Worm (Caenorhabditis elegans) whole organism, midembryonic: ENCODE results near the gene gsr-1.

Experiments used
- T22C8.4 ChIP-seq: fragments of 200-800 bp; sonication (Bioruptor generic); IDR thresholded peaks from 2 replicates; pipeline ENCODE4 v1.3.6; 2022; ENCODE audit warnings: missing genetic modification characterization, missing compliant biosample characterization
- cog-1 ChIP-seq: sonication (generic microtip); optimal IDR thresholded peaks from 2 replicates; lab custom pipeline; 2016; ENCODE audit warnings: missing genetic modification characterization, missing compliant biosample characterization
- flt-1 ChIP-seq: fragments of 200-800 bp; sonication (Bioruptor generic); IDR thresholded peaks from 2 replicates; pipeline ENCODE4 v1.3.6; 2022; ENCODE audit warnings: missing genetic modification characterization, missing compliant biosample characterization
- klf-2 ChIP-seq: fragments of 200-800 bp; sonication (Bioruptor generic); conservative IDR thresholded peaks from 2 replicates; pipeline ENCODE4 v1.3.6; 2022; ENCODE audit warnings: missing genetic modification reagents, missing genetic modification characterization, missing compliant biosample characterization
- med-1 ChIP-seq: sonication (generic microtip); optimal IDR thresholded peaks from 2 replicates; lab custom pipeline; 2017; ENCODE audit warnings: missing genetic modification characterization, mild to moderate bottlenecking, missing compliant biosample characterization, antibody characterized with exemption, missing genetic modification reagents; ENCODE audit not compliant: insufficient read depth
- ref-1 ChIP-seq: fragments of 200-800 bp; sonication (Bioruptor generic); conservative IDR thresholded peaks from 2 replicates; pipeline ENCODE4 v1.3.6; 2022; ENCODE audit warnings: missing genetic modification reagents, missing genetic modification characterization, missing compliant biosample characterization
- tab-1 ChIP-seq: fragments of 200-800 bp; sonication (Bioruptor generic); IDR thresholded peaks from 2 replicates; pipeline ENCODE4 v1.3.6; 2022; ENCODE audit warnings: missing genetic modification characterization, missing compliant biosample characterization
- ztf-23 ChIP-seq: fragments of 200-800 bp; sonication (Bioruptor generic); IDR thresholded peaks from 2 replicates; pipeline ENCODE4 v1.3.6; 2022; ENCODE audit warnings: missing genetic modification reagents, missing genetic modification characterization, missing compliant biosample characterization
- ztf-29 ChIP-seq: fragments of 200-800 bp; sonication (Bioruptor generic); IDR thresholded peaks from 2 replicates; pipeline ENCODE4 v1.3.6; 2022; ENCODE audit warnings: missing genetic modification reagents, missing genetic modification characterization, missing compliant biosample characterization

gsr-1 gene

ce11 chrIII:3650266-3650665 is 441 bp upstream of the gsr-1 start:
- TF ChIP-seq ref-1 (GFP tag; lab: Robert Waterston, UW), result no peak
- no peak for TF ChIP-seq klf-2 (GFP tag; lab: Robert Waterston, UW)
- no peak for TF ChIP-seq T22C8.4
- no peak for TF ChIP-seq ztf-23 (GFP tag; lab: Robert Waterston, UW)
- TF ChIP-seq med-1 (GFP tag; lab: Kevin White, UChicago), result no peak
- no peak for TF ChIP-seq flt-1 (GFP tag; lab: Robert Waterston, UW)

DNA sequence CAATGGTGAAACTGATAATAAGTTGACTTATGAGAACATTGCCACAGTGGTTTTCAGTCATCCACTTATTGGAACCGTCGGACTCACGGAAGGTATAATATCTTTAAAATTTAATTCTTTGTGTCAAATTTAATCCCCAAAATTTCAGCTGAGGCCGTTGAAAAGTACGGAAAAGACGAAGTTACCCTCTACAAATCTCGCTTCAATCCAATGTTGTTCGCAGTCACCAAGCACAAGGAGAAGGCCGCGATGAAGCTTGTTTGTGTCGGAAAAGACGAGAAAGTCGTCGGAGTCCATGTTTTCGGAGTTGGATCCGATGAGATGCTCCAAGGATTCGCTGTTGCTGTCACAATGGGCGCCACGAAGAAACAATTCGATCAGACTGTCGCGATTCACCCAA is 1.7 kb downstream of the gsr-1 start:
- no peak for TF ChIP-seq tab-1 (GFP tag; lab: Robert Waterston, UW)
- TF ChIP-seq ztf-23 (GFP tag; lab: Robert Waterston, UW), result no peak
- TF ChIP-seq flt-1 (GFP tag; lab: Robert Waterston, UW), result no peak
- no peak for TF ChIP-seq cog-1
- TF ChIP-seq ref-1 (GFP tag; lab: Robert Waterston, UW), result no peak
- no peak for TF ChIP-seq klf-2 (GFP tag; lab: Robert Waterston, UW)
- no peak for TF ChIP-seq med-1 (GFP tag; lab: Kevin White, UChicago)
- TF ChIP-seq T22C8.4, result no peak
- TF ChIP-seq ztf-29 (GFP tag; lab: Robert Waterston, UW), result no peak

ce11 chrIII:3652964-3653363 is 2.3 kb downstream of the gsr-1 start:
- TF ChIP-seq ref-1 (GFP tag; lab: Robert Waterston, UW) (no peak), flt-1 (GFP tag; lab: Robert Waterston, UW) (no peak), T22C8.4 (no peak), ztf-23 (GFP tag; lab: Robert Waterston, UW) (no peak), ztf-29 (GFP tag; lab: Robert Waterston, UW) (no peak), cog-1 (no peak), klf-2 (GFP tag; lab: Robert Waterston, UW) (no peak), tab-1 (GFP tag; lab: Robert Waterston, UW) (no peak), med-1 (GFP tag; lab: Kevin White, UChicago) (no peak)

DNA sequence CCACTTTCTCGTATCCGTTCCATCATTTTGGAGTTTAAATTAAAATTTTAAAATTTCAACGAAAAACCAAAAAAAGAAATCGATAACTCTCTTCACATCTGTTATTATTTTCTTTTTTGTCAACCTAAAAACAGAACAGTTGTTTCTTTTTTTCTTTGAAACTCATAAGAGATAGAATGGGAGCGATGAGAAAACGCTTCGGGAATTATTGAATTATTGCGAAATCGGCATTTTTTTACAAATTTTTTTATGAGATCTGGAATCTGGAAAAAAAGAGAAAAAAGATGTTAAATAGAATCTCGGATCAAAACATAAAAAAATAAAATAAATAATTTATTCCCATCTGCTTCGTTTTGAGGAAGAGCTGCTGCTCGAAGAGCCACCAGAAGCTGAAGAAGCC is 6.8 kb downstream of the gsr-1 start, which contains the start of gene C46F11.5:
Gene C46F11.5, minus strand, starts transcription at position 128 of the 400 bp plus-strand sequence.
- no peak for TF ChIP-seq ref-1 (GFP tag; lab: Robert Waterston, UW)
- TF ChIP-seq flt-1 (GFP tag; lab: Robert Waterston, UW), result no peak
- TF ChIP-seq ztf-23 (GFP tag; lab: Robert Waterston, UW), result no peak
- no peak for TF ChIP-seq klf-2 (GFP tag; lab: Robert Waterston, UW)
- TF ChIP-seq T22C8.4, result no peak
- TF ChIP-seq tab-1 (GFP tag; lab: Robert Waterston, UW), result no peak
- TF ChIP-seq med-1 (GFP tag; lab: Kevin White, UChicago), result no peak
- TF ChIP-seq cog-1, result no peak
- TF ChIP-seq ztf-29 (GFP tag; lab: Robert Waterston, UW), result no peak

- TF ChIP-seq cog-1 (peak; percentile 79), ztf-23 (GFP tag; lab: Robert Waterston, UW) (peak; percentile 94), ref-1 (GFP tag; lab: Robert Waterston, UW) (peak; percentile 65; the same call in 1 of the 2 replicates), med-1 (GFP tag; lab: Kevin White, UChicago) (peak; percentile 97), ztf-29 (GFP tag; lab: Robert Waterston, UW) (peak; percentile 86), flt-1 (GFP tag; lab: Robert Waterston, UW) (peak; percentile 93), T22C8.4 (peak; percentile 84), tab-1 (GFP tag; lab: Robert Waterston, UW) (peak; percentile 94), klf-2 (GFP tag; lab: Robert Waterston, UW) (peak; percentile 89)
Measured at ce11 chrIII:3664224-3664623, 13.5 kb downstream of the gsr-1 start, which contains the start of gene C46F11.4. Gene C46F11.4, minus strand, starts transcription at chrIII:3664304.

DNA sequence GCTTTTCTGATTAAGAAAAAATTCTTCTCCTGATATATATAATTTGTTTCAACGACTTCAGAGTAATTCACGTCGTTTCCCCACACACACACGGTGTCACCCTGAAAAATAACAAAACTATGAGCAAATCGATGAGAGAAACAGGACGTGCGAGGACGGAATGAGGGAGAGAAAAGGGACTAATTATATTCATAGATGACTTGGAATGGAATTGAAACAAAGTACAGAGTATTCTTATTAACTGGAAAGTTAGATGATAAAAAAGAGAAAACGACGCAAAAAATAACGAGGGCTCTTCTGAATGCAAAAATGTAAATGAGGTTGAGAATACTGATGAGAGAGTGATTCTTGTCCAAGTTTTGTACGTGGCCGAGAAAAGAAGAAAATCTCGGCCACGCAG is 19.6 kb downstream of the gsr-1 start, which contains the start of gene C46F11.6:
Gene C46F11.6, minus strand, starts transcription at position 101 of the 400 bp plus-strand sequence.
- TF ChIP-seq med-1 (GFP tag; lab: Kevin White, UChicago), result no peak
- no peak for TF ChIP-seq cog-1
- no peak for TF ChIP-seq ztf-29 (GFP tag; lab: Robert Waterston, UW)
- TF ChIP-seq klf-2 (GFP tag; lab: Robert Waterston, UW), result no peak
- no peak for TF ChIP-seq tab-1 (GFP tag; lab: Robert Waterston, UW)
- TF ChIP-seq ztf-23 (GFP tag; lab: Robert Waterston, UW), result no peak
- no peak for TF ChIP-seq T22C8.4

ce11 chrIII:3670984-3671383 is 20.3 kb downstream of the gsr-1 start:
- TF ChIP-seq tab-1 (GFP tag; lab: Robert Waterston, UW), result no peak

DNA sequence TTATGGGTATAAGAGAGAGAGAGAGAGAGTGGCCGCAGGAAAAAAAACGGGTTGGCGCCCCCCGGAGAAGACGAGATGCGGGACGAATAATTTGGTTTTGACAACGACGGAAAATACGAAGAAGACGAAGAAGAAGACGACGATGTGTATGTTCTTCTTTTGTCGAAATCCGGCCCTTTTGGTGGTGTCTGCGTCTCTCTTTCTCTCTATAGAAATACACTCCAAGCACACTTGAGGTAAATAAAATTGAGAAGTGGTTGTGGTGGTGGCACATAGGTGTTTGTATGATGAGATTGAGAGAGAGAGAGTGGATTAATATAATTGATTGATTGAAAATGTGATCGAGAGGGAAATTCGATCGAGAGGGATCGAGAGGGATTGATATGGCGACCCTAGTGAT is 22.1 kb downstream of the gsr-1 start:
- no peak for TF ChIP-seq ztf-29 (GFP tag; lab: Robert Waterston, UW)
- TF ChIP-seq tab-1 (GFP tag; lab: Robert Waterston, UW), result no peak
- no peak for TF ChIP-seq med-1 (GFP tag; lab: Kevin White, UChicago)
- no peak for TF ChIP-seq ref-1 (GFP tag; lab: Robert Waterston, UW)
- no peak for TF ChIP-seq T22C8.4
- no peak for TF ChIP-seq cog-1
- TF ChIP-seq klf-2 (GFP tag; lab: Robert Waterston, UW), result no peak
- TF ChIP-seq flt-1 (GFP tag; lab: Robert Waterston, UW), result no peak
- TF ChIP-seq ztf-23 (GFP tag; lab: Robert Waterston, UW), result no peak

ce11 chrIII:3674149-3674548 is 23.4 kb downstream of the gsr-1 start:
- TF ChIP-seq ztf-29 (GFP tag; lab: Robert Waterston, UW), result no peak
- no peak for TF ChIP-seq ztf-23 (GFP tag; lab: Robert Waterston, UW)
- TF ChIP-seq med-1 (GFP tag; lab: Kevin White, UChicago), result no peak
- no peak for TF ChIP-seq flt-1 (GFP tag; lab: Robert Waterston, UW)
- TF ChIP-seq T22C8.4, result no peak
- TF ChIP-seq ref-1 (GFP tag; lab: Robert Waterston, UW), result no peak
- no peak for TF ChIP-seq klf-2 (GFP tag; lab: Robert Waterston, UW)
- TF ChIP-seq tab-1 (GFP tag; lab: Robert Waterston, UW), result no peak
- TF ChIP-seq cog-1, result no peak
